Worm (Caenorhabditis elegans): Measurements from ENCODE around the gene nhr-71.

nhr-71 gene

ce11 chrX:13739125-13739820, 7.8 kb upstream of the nhr-71 start (continued):
- TF ChIP-seq zfp-2 (tag; optimal IDR thresholded peaks at IDR 0.05) (no peak), zip-2 (tag; optimal IDR thresholded peaks at IDR 0.05) (no peak), set-16 (GFP tag; IDR thresholded peaks at IDR 0.05) (peak; percentile 94), hmg-1.1 (GFP tag; IDR thresholded peaks at IDR 0.05) (peak; percentile 73), mdt-29 (GFP tag; IDR thresholded peaks at IDR 0.05) (no peak), zip-11 (GFP tag; IDR thresholded peaks at IDR 0.05) (no peak), ceh-44 (GFP tag; IDR thresholded peaks at IDR 0.05) (no peak), hlh-30 (tag; optimal IDR thresholded peaks at IDR 0.05; ENCODE audit: insufficient read depth) (peak; percentile 20), nhr-102 (tag; optimal IDR thresholded peaks at IDR 0.05) (no peak), daf-8 (GFP tag; IDR thresholded peaks at IDR 0.05) (no peak), nhr-11 (tag; optimal IDR thresholded peaks at IDR 0.05) (no peak), fkh-10 (GFP tag; optimal IDR thresholded peaks at IDR 0.05) (peak; percentile 61), ceh-62 (tag; optimal IDR thresholded peaks at IDR 0.05) (no peak), lin-39 (tag; optimal IDR thresholded peaks at IDR 0.05) (no peak), F44E2.7 (GFP tag; IDR thresholded peaks at IDR 0.05) (no peak), fos-1 (tag; optimal IDR thresholded peaks at IDR 0.05) (no peak), ces-1 (GFP tag; optimal IDR thresholded peaks at IDR 0.05) (peak; percentile 89), F49E8.2 (tag; optimal IDR thresholded peaks at IDR 0.05; ENCODE audit: borderline replicate concordance) (no peak), ceh-20 (GFP tag; IDR thresholded peaks at IDR 0.05) (no peak), nhr-111 (GFP tag; optimal IDR thresholded peaks at IDR 0.05) (no peak), gei-8 (GFP tag; optimal IDR thresholded peaks at IDR 0.05) (no peak), nhr-28 (tag; optimal IDR thresholded peaks at IDR 0.05) (no peak), nhr-76 (tag; optimal IDR thresholded peaks at IDR 0.05) (no peak), nhr-25 (tag; optimal IDR thresholded peaks at IDR 0.05; ENCODE audit: borderline replicate concordance, insufficient read depth) (no peak), Y75B8A.6 (GFP tag; IDR thresholded peaks at IDR 0.05) (no peak), lir-3 (tag; optimal IDR thresholded peaks at IDR 0.05) (no peak), dmd-8 (GFP tag; IDR thresholded peaks at IDR 0.05) (no peak), lim-7 (GFP tag; IDR thresholded peaks at IDR 0.05) (no peak), lin-38 (GFP tag; IDR thresholded peaks at IDR 0.05) (no peak), F26F4.8 (GFP tag; conservative IDR thresholded peaks at IDR 0.05) (no peak), saeg-2 (GFP tag; IDR thresholded peaks at IDR 0.05) (no peak), mes-2 (tag; optimal IDR thresholded peaks at IDR 0.05; ENCODE audit: poor library complexity, severe bottlenecking) (no peak), ZK337.2 (GFP tag; IDR thresholded peaks at IDR 0.05) (no peak), unc-130 (GFP tag; optimal IDR thresholded peaks at IDR 0.05) (no peak), mdl-1 (tag; optimal IDR thresholded peaks at IDR 0.05) (peak; percentile 42 to 69), ceh-28 (tag; optimal IDR thresholded peaks at IDR 0.05) (no peak), ZK546.5 (tag; optimal IDR thresholded peaks at IDR 0.05) (no peak), dve-1 (tag; optimal IDR thresholded peaks at IDR 0.05; ENCODE audit: insufficient read depth) (no peak), hlh-11 (tag; optimal IDR thresholded peaks at IDR 0.05) (peak; percentile 66), rbr-2 (tag; optimal IDR thresholded peaks at IDR 0.05) (peak; percentile 43), D1046.2 (GFP tag; IDR thresholded peaks at IDR 0.05) (no peak), dpl-1 (GFP tag; optimal IDR thresholded peaks at IDR 0.05) (no peak), ctbp-1 (GFP tag; IDR thresholded peaks at IDR 0.05) (peak; percentile 90), egl-27 (tag; optimal IDR thresholded peaks at IDR 0.05) (no peak), mep-1 (tag; optimal IDR thresholded peaks at IDR 0.05) (peak; percentile 59), lin-1 (GFP tag; IDR thresholded peaks at IDR 0.05) (0 out of 2 replicates have a peak, but pooled peaks have one; percentile 13), pqm-1 (tag; optimal IDR thresholded peaks at IDR 0.05) (no peak), T26A8.4 (GFP tag; IDR thresholded peaks at IDR 0.05) (0 out of 2 replicates have a peak, but pooled peaks have one; percentile 22), skn-1 (tag; optimal IDR thresholded peaks at IDR 0.05) (no peak), ztf-7 (tag; optimal IDR thresholded peaks at IDR 0.05) (no peak), dmd-9 (GFP tag; IDR thresholded peaks at IDR 0.05) (no peak)

All from whole organism, L4 larva.